Worm (Caenorhabditis elegans): ENCODE results near the gene sdz-33.

DNA sequence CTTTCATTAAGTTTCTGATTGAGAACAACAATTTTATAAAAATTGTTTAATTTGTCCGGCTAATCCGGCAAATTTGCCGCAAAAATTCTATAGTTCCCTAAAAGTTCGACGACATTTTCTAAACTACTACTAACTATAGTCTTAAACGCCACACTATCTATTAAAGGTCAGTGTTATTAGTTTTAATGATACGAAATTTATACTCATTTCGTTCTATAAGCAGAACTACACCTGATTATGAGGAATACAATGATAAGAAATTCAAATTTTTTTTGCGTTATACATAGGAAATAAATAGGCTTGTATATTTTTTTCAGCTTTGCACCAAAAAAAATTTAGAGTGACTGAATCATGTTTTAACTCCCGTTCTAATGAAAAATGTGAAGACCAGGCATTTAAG lies 41.2 kb downstream of the sdz-33 start:
- TF ChIP-seq mec-3 (tag; optimal IDR thresholded peaks at IDR 0.05; ENCODE audit: borderline replicate concordance): no peak
- no peak for TF ChIP-seq dmd-4 (tag; optimal IDR thresholded peaks at IDR 0.05; ENCODE audit: borderline replicate concordance)
- no peak for TF ChIP-seq K02D7.2 (tag; optimal IDR thresholded peaks at IDR 0.05)
- no peak for TF ChIP-seq F13H6.1 (tag; optimal IDR thresholded peaks at IDR 0.05)
- TF ChIP-seq ceh-48 (tag; optimal IDR thresholded peaks at IDR 0.05): no peak
